Fruit fly (Drosophila melanogaster): ENCODE measurements around the gene CG32554.

- no peak for TF ChIP-seq Dfd (GFP tag; optimal IDR thresholded peaks at IDR 0.05)
- no peak for TF ChIP-seq pan (optimal IDR thresholded peaks at IDR 0.05)
- TF ChIP-seq Hr83 (GFP tag; optimal IDR thresholded peaks at IDR 0.05; ENCODE audit: poor library complexity, severe bottlenecking): no peak
Observed at dm6 chrX:17877974-17878373, 25.5 kb upstream of the CG32554 start.
